Fruit fly (Drosophila melanogaster): ENCODE measurements around the gene meep.

DNA sequence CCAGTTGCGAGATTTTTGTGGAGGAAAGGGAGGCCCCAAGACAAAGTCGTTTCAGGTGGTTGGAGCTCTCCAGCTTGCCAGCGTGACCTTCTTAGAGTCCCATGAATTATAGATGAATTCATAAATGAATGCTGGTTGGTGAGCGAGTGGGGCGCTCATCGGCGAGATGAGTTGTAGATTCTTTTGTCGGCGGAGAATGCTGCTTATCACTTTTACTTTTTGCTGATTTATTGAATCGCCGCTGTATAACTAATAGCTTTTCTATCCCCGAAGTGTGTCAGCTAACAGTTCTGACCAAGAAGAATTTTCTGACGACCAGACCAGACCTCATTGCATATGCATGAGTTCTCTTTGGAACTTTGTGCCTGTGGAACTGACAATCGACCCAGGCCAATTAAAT lies 9.3 kb upstream of the meep start:
- TF ChIP-seq CTCF (optimal IDR thresholded peaks at IDR 0.05) = no peak
- no peak for TF ChIP-seq CG8478 (optimal IDR thresholded peaks at IDR 0.05)

All from S2 (cell line).